Worm (Caenorhabditis elegans) whole organism, L4/young adult: Measurements from ENCODE around the gene clec-227.

Source experiments
- W03F9.2 ChIP-seq: fragments of 150-350 bp; optimal IDR thresholded peaks from 2 replicates; lab custom pipeline; 2014; ENCODE audit warnings: missing biosample characterization, missing genetic modification characterization
- dao-5 ChIP-seq: sonication (generic microtip); optimal IDR thresholded peaks from 2 replicates; lab custom pipeline; 2016; ENCODE audit warnings: missing genotype, missing genetic modification characterization, moderate library complexity, missing compliant biosample characterization
- him-1 ChIP-seq: sonication (generic microtip); optimal IDR thresholded peaks from 2 replicates; lab custom pipeline; 2016; ENCODE audit warnings: missing genotype, missing genetic modification reagents, missing genetic modification characterization, missing compliant biosample characterization

The clec-227 gene

ce11 chrV:14472229-14472628 is at the start of gene clec-227:
clec-227 (plus strand) TSS chrV:14472529.
- no peak for TF ChIP-seq W03F9.2 (tag; lab: Kevin White, UChicago)
- no peak for TF ChIP-seq dao-5
- no peak for TF ChIP-seq him-1 (tag; lab: Kevin White, UChicago)

- TF ChIP-seq him-1 (tag; lab: Kevin White, UChicago): no peak
- no peak for TF ChIP-seq W03F9.2 (tag; lab: Kevin White, UChicago)
- no peak for TF ChIP-seq dao-5
Measured at ce11 chrV:14423268-14423667, 49.1 kb upstream of the clec-227 start, which contains the start of gene rpoa-12. rpoa-12 (minus strand) TSS chrV:14423304.

ce11 chrV:14424958-14425492 is 47.3 kb upstream of the clec-227 start, which contains the start of gene rrsr-1:
rrsr-1 (minus strand) TSS chrV:14425008.
- TF ChIP-seq dao-5 (no peak), W03F9.2 (tag; lab: Kevin White, UChicago) (no peak), him-1 (tag; lab: Kevin White, UChicago) (no peak)

ce11 chrV:14426013-14426412 is 46.3 kb upstream of the clec-227 start:
- TF ChIP-seq dao-5 (no peak), W03F9.2 (tag; lab: Kevin White, UChicago) (no peak), him-1 (tag; lab: Kevin White, UChicago) (no peak)

- TF ChIP-seq dao-5 (no peak), him-1 (tag; lab: Kevin White, UChicago) (no peak), W03F9.2 (tag; lab: Kevin White, UChicago) (no peak)
Measured at ce11 chrV:14427069-14427825, 45.1 kb upstream of the clec-227 start.

- TF ChIP-seq W03F9.2 (tag; lab: Kevin White, UChicago) (no peak), dao-5 (no peak), him-1 (tag; lab: Kevin White, UChicago) (no peak)
Measured at ce11 chrV:14428865-14429264, 43.5 kb upstream of the clec-227 start, which contains the start of gene F23B12.1. F23B12.1 (plus strand) TSS chrV:14429165.

ce11 chrV:14432259-14432658 is 40.1 kb upstream of the clec-227 start, which contains the start of gene egl-1:
egl-1 (minus strand) TSS chrV:14432359.
- TF ChIP-seq W03F9.2 (tag; lab: Kevin White, UChicago) (no peak), dao-5 (no peak), him-1 (tag; lab: Kevin White, UChicago) (no peak)

ce11 chrV:14433584-14433983 is 38.7 kb upstream of the clec-227 start:
- no peak for TF ChIP-seq him-1 (tag; lab: Kevin White, UChicago)
- no peak for TF ChIP-seq W03F9.2 (tag; lab: Kevin White, UChicago)
- no peak for TF ChIP-seq dao-5

ce11 chrV:14436195-14436594 is 36.1 kb upstream of the clec-227 start:
- TF ChIP-seq W03F9.2 (tag; lab: Kevin White, UChicago): no peak
- no peak for TF ChIP-seq him-1 (tag; lab: Kevin White, UChicago)
- no peak for TF ChIP-seq dao-5

ce11 chrV:14437355-14437754 is 35.0 kb upstream of the clec-227 start:
- TF ChIP-seq W03F9.2 (tag; lab: Kevin White, UChicago) (no peak), him-1 (tag; lab: Kevin White, UChicago) (no peak), dao-5 (no peak)

- TF ChIP-seq him-1 (tag; lab: Kevin White, UChicago) (no peak), W03F9.2 (tag; lab: Kevin White, UChicago) (no peak), dao-5 (no peak)
Measured at ce11 chrV:14438099-14438739, 34.1 kb upstream of the clec-227 start.

ce11 chrV:14439236-14439635 is 33.1 kb upstream of the clec-227 start:
- TF ChIP-seq him-1 (tag; lab: Kevin White, UChicago): no peak
- TF ChIP-seq W03F9.2 (tag; lab: Kevin White, UChicago): no peak
- TF ChIP-seq dao-5: no peak

- no peak for TF ChIP-seq W03F9.2 (tag; lab: Kevin White, UChicago)
- TF ChIP-seq dao-5: no peak
- TF ChIP-seq him-1 (tag; lab: Kevin White, UChicago): no peak
Measured at ce11 chrV:14440841-14441240, 31.5 kb upstream of the clec-227 start, which contains the start of gene F23B12.4. F23B12.4 (plus strand) TSS chrV:14441141.

ce11 chrV:14446453-14446852 is 25.9 kb upstream of the clec-227 start:
- TF ChIP-seq him-1 (tag; lab: Kevin White, UChicago) (no peak), dao-5 (no peak), W03F9.2 (tag; lab: Kevin White, UChicago) (no peak)
